Worm (Caenorhabditis elegans): ENCODE data around the gene rla-2.
A peak's percentile ranks its signal among the peaks of the same experiment; 100 is the strongest.

DNA sequence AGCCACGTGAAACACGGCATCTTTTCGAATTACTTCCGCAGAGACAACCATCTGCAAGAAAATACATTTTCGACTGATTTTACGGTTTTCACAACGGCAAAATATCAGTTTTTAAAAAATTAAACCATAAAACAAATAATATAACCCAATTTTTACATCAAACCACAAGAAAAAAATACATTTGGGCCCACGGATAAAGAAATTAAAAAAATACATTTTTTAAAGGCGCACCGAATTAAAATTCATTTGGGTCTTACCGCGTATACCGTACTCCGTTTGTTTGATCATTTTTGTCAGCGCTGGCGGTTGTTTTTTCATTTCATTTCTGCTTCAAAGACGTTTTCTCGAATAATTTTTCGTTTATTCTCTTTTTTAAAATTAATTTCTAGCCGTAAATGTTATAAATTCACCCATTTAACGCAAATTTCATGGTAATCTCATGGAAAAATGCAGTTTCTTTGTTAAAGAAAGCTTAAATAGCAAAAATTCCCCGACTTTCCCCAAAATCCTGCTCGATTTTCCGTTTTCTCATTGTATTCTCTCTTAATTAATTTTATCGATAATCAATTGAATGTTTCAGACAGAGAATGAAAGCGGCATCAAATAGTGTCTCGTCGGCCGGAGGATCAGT, 16.8 kb downstream of the rla-2 start, which contains the start of the genes rec-8 and mex-5:
- TF ChIP-seq F33H1.4 (GFP tag; IDR thresholded peaks at IDR 0.05) (peak; percentile 98), unc-62 (GFP tag; optimal IDR thresholded peaks at IDR 0.05) (no peak), attf-5 (GFP tag; optimal IDR thresholded peaks at IDR 0.05) (no peak), F22D6.2 (tag; optimal IDR thresholded peaks at IDR 0.05) (no peak), tlf-1 (GFP tag; optimal IDR thresholded peaks at IDR 0.05) (peak; percentile 85), lsl-1 (GFP tag; optimal IDR thresholded peaks at IDR 0.05) (peak; percentile 97), B0035.1 (tag; optimal IDR thresholded peaks at IDR 0.05) (no peak), madf-3 (GFP tag; IDR thresholded peaks at IDR 0.05) (0 out of 2 replicates have a peak, but pooled peaks have one; percentile 29), cebp-2 (GFP tag; IDR thresholded peaks at IDR 0.05) (no peak)

All from whole organism, young adult.